Worm (Caenorhabditis elegans): ENCODE results near the gene ghi-1.

ce11 chrII:11646874-11647273, 327 bp downstream of the ghi-1 start:
- TF ChIP-seq dao-5 (tag; optimal IDR thresholded peaks at IDR 0.05) (no peak), him-1 (tag; optimal IDR thresholded peaks at IDR 0.05) (no peak), W03F9.2 (tag; optimal IDR thresholded peaks at IDR 0.05) (no peak)

All from whole organism, L4/young adult.